Worm (Caenorhabditis elegans) whole organism, L1 larva: ENCODE data around the gene C34B4.4.
A peak's percentile ranks its signal among the peaks of the same experiment; 100 is the strongest.

ENCODE experiments used
- C34B4.2 ChIP-seq: sonication (generic microtip); optimal IDR thresholded peaks from 2 replicates; lab custom pipeline; 2017; ENCODE audit warnings: mild to moderate bottlenecking, missing genetic modification characterization, missing compliant biosample characterization
- F16B12.6 ChIP-seq: fragments of 150-350 bp; optimal IDR thresholded peaks from 2 replicates; lab custom pipeline; 2014; ENCODE audit warnings: missing biosample characterization, missing genetic modification characterization
- Y116A8C.19 ChIP-seq: sonication (generic microtip); optimal IDR thresholded peaks from 2 replicates; lab custom pipeline; 2016; ENCODE audit warnings: missing compliant biosample characterization, missing genetic modification characterization, borderline replicate concordance
- ama-1 ChIP-seq: fragments of 150-350 bp; optimal IDR thresholded peaks from 2 replicates; lab custom pipeline; 2014
- blmp-1 ChIP-seq: fragments of 150-350 bp; optimal IDR thresholded peaks from 2 replicates; lab custom pipeline; 2014; ENCODE audit warnings: missing biosample characterization, missing genetic modification characterization
- ceh-8 ChIP-seq: fragments of 200-800 bp; sonication (Bioruptor generic); optimal IDR thresholded peaks from 2 replicates; lab custom pipeline; 2018; ENCODE audit warnings: mild to moderate bottlenecking, missing genetic modification characterization, moderate library complexity, missing compliant biosample characterization
- ceh-82 ChIP-seq, 3 experiments: fragments of 150-350 bp in 1 of 3; sonication (generic microtip) in 2 of 3; optimal IDR thresholded peaks; 2 replicates each; lab custom pipeline; 2014 to 2017; ENCODE audit warnings: missing biosample characterization in 3 of 3, missing genetic modification characterization in 3 of 3
- ceh-88 ChIP-seq: fragments of 200-800 bp; sonication (Bioruptor generic); IDR thresholded peaks from 2 replicates; pipeline ENCODE4 v1.3.6; 2022; ENCODE audit warnings: missing genetic modification characterization, missing compliant biosample characterization
- ceh-90 ChIP-seq: sonication (generic microtip); optimal IDR thresholded peaks from 2 replicates; lab custom pipeline; 2016; ENCODE audit warnings: missing genetic modification characterization, missing compliant biosample characterization
- dpl-1 ChIP-seq, 3 experiments: fragments of 150-350 bp in 2 of 3; sonication (generic microtip) in 1 of 3; optimal IDR thresholded peaks; 2 replicates each; lab custom pipeline; 2014 to 2017; ENCODE audit warnings: missing biosample characterization in 3 of 3, missing genetic modification characterization in 3 of 3, missing genetic modification reagents in 3 of 3
- efl-1 ChIP-seq, 4 experiments: fragments of 150-350 bp; optimal IDR thresholded peaks in 3 of 4; peaks in 1 of 4; 1 replicate in 1 of 4; 2 replicates in 3 of 4; lab custom pipeline; 2014; ENCODE audit warnings: missing biosample characterization in 2 of 4, missing genetic modification characterization in 2 of 4, missing genetic modification reagents in 2 of 4
- elt-2 ChIP-seq: sonication (generic microtip); optimal IDR thresholded peaks from 2 replicates; lab custom pipeline; 2016; ENCODE audit warnings: missing genetic modification characterization, mild to moderate bottlenecking, inconsistent platforms, missing compliant biosample characterization, missing genetic modification reagents
- elt-3 ChIP-seq, 6 experiments: fragments of 150-350 bp in 1 of 6; sonication (generic microtip); optimal IDR thresholded peaks; 2 replicates each; lab custom pipeline; 2017 to 2018; ENCODE audit warnings: missing biosample characterization in 6 of 6, missing genetic modification characterization in 6 of 6, inconsistent platforms in 1 of 6
- ets-5 ChIP-seq: fragments of 200-800 bp; sonication (Bioruptor generic); IDR thresholded peaks from 2 replicates; pipeline ENCODE4 v1.3.6; 2022; ENCODE audit warnings: missing genetic modification characterization, missing compliant biosample characterization
- fkh-10 ChIP-seq: sonication (generic microtip); optimal IDR thresholded peaks from 2 replicates; lab custom pipeline; 2017; ENCODE audit warnings: missing biosample characterization, missing genetic modification reagents, missing genetic modification characterization
- isw-1 ChIP-seq: fragments of 200-800 bp; sonication (Bioruptor generic); IDR thresholded peaks from 2 replicates; pipeline ENCODE4 v1.3.6; 2022; ENCODE audit warnings: missing genetic modification characterization, missing compliant biosample characterization
- lin-14 ChIP-seq: fragments of 200-800 bp; sonication (Bioruptor generic); optimal IDR thresholded peaks from 2 replicates; lab custom pipeline; 2018; ENCODE audit warnings: mild to moderate bottlenecking, missing genetic modification characterization, moderate library complexity, missing compliant biosample characterization
- lir-3 ChIP-seq: sonication (generic microtip); optimal IDR thresholded peaks from 2 replicates; lab custom pipeline; 2016; ENCODE audit warnings: mild to moderate bottlenecking, missing genetic modification characterization, moderate library complexity, missing compliant biosample characterization; ENCODE audit not compliant: poor library complexity
- lsy-2 ChIP-seq, 2 experiments: fragments of 150-350 bp; optimal IDR thresholded peaks; 2 replicates each; lab custom pipeline; 2014; ENCODE audit warnings: missing biosample characterization in 2 of 2, missing genetic modification characterization in 2 of 2
- mdl-1 ChIP-seq, 2 experiments: fragments of 150-350 bp; optimal IDR thresholded peaks; 2 replicates each; lab custom pipeline; 2014 to 2017; ENCODE audit warnings: missing biosample characterization in 2 of 2, missing genetic modification characterization in 2 of 2, inconsistent platforms in 1 of 2
- mep-1 ChIP-seq: fragments of 150-350 bp; optimal IDR thresholded peaks from 2 replicates; lab custom pipeline; 2014; ENCODE audit warnings: missing biosample characterization, missing genetic modification characterization
- nhr-19 ChIP-seq: fragments of 200-800 bp; sonication (Bioruptor generic); conservative IDR thresholded peaks from 2 replicates; pipeline ENCODE4 v1.3.6; 2022; ENCODE audit warnings: missing genetic modification characterization, missing compliant biosample characterization
- nhr-20 ChIP-seq: sonication (generic microtip); optimal IDR thresholded peaks from 2 replicates; lab custom pipeline; 2016; ENCODE audit warnings: mild to moderate bottlenecking, missing genetic modification characterization, missing compliant biosample characterization
- nhr-237 ChIP-seq: fragments of 150-350 bp; optimal IDR thresholded peaks from 2 replicates; lab custom pipeline; 2014; ENCODE audit warnings: missing biosample characterization, missing genetic modification characterization
- nhr-28 ChIP-seq: fragments of 150-350 bp; optimal IDR thresholded peaks from 2 replicates; lab custom pipeline; 2014; ENCODE audit warnings: missing biosample characterization, missing genetic modification characterization
- nhr-47 ChIP-seq: sonication (generic microtip); optimal IDR thresholded peaks from 2 replicates; lab custom pipeline; 2016; ENCODE audit warnings: mild to moderate bottlenecking, missing genetic modification characterization, moderate library complexity, missing compliant biosample characterization
- nhr-71 ChIP-seq: sonication (generic microtip); optimal IDR thresholded peaks from 2 replicates; lab custom pipeline; 2016; ENCODE audit warnings: mild to moderate bottlenecking, missing genetic modification characterization, moderate library complexity, missing compliant biosample characterization
- nhr-77 ChIP-seq: fragments of 150-350 bp; optimal IDR thresholded peaks from 2 replicates; lab custom pipeline; 2014; ENCODE audit warnings: missing biosample characterization, missing genetic modification characterization
- nhr-84 ChIP-seq: sonication (generic microtip); optimal IDR thresholded peaks from 2 replicates; lab custom pipeline; 2017; ENCODE audit warnings: missing biosample characterization, missing genetic modification characterization
- nhr-85 ChIP-seq: sonication (generic microtip); peaks from one replicate; lab custom pipeline; 2016; ENCODE audit warnings: missing genetic modification characterization, inconsistent platforms, missing compliant biosample characterization
- nhr-90 ChIP-seq: sonication (generic microtip); optimal IDR thresholded peaks from 2 replicates; lab custom pipeline; 2016; ENCODE audit warnings: mild to moderate bottlenecking, missing genetic modification characterization, missing compliant biosample characterization; ENCODE audit not compliant: poor library complexity
- pax-3 ChIP-seq: fragments of 200-800 bp; sonication (Bioruptor generic); optimal IDR thresholded peaks from 2 replicates; lab custom pipeline; 2018; ENCODE audit warnings: mild to moderate bottlenecking, missing genetic modification characterization, moderate library complexity, missing compliant biosample characterization
- rnt-1 ChIP-seq: sonication (generic microtip); optimal IDR thresholded peaks from 2 replicates; lab custom pipeline; 2016; ENCODE audit warnings: mild to moderate bottlenecking, missing genetic modification characterization, moderate library complexity, missing compliant biosample characterization
- skn-1 ChIP-seq: fragments of 150-350 bp; optimal IDR thresholded peaks from 2 replicates; lab custom pipeline; 2014; ENCODE audit warnings: missing biosample characterization, missing genetic modification characterization
- sup-37 ChIP-seq: fragments of 200-800 bp; sonication (Bioruptor generic); optimal IDR thresholded peaks from 2 replicates; lab custom pipeline; 2018; ENCODE audit warnings: mild to moderate bottlenecking, missing genetic modification characterization, missing compliant biosample characterization
- swsn-7 ChIP-seq: sonication (generic microtip); optimal IDR thresholded peaks from 2 replicates; lab custom pipeline; 2016; ENCODE audit warnings: missing genetic modification characterization, missing compliant biosample characterization
- tbx-2 ChIP-seq: sonication (generic microtip); optimal IDR thresholded peaks from 2 replicates; lab custom pipeline; 2016; ENCODE audit warnings: missing genetic modification characterization, missing compliant biosample characterization
- tlp-1 ChIP-seq: fragments of 150-350 bp; optimal IDR thresholded peaks from 2 replicates; lab custom pipeline; 2014; ENCODE audit warnings: missing biosample characterization, missing genetic modification characterization
- unc-30 ChIP-seq: sonication (generic microtip); optimal IDR thresholded peaks from 2 replicates; lab custom pipeline; 2017; ENCODE audit warnings: missing biosample characterization, missing genetic modification characterization
- xbp-1 ChIP-seq: sonication (generic microtip); optimal IDR thresholded peaks from 2 replicates; lab custom pipeline; 2016; ENCODE audit warnings: missing genetic modification characterization, missing compliant biosample characterization
- zag-1 ChIP-seq: fragments of 150-350 bp; optimal IDR thresholded peaks from 2 replicates; lab custom pipeline; 2014; ENCODE audit warnings: missing biosample characterization, missing genetic modification characterization
- zip-4 ChIP-seq: fragments of 200-800 bp; sonication (Bioruptor generic); optimal IDR thresholded peaks from 2 replicates; lab custom pipeline; 2018; ENCODE audit warnings: mild to moderate bottlenecking, missing genetic modification characterization, moderate library complexity, missing compliant biosample characterization
- ztf-11 ChIP-seq, 2 experiments: sonication (generic microtip); optimal IDR thresholded peaks; 2 replicates each; lab custom pipeline; 2016 to 2017; ENCODE audit warnings: missing genetic modification characterization in 2 of 2, missing biosample characterization in 1 of 2, missing compliant biosample characterization in 1 of 2

The C34B4.4 gene

DNA sequence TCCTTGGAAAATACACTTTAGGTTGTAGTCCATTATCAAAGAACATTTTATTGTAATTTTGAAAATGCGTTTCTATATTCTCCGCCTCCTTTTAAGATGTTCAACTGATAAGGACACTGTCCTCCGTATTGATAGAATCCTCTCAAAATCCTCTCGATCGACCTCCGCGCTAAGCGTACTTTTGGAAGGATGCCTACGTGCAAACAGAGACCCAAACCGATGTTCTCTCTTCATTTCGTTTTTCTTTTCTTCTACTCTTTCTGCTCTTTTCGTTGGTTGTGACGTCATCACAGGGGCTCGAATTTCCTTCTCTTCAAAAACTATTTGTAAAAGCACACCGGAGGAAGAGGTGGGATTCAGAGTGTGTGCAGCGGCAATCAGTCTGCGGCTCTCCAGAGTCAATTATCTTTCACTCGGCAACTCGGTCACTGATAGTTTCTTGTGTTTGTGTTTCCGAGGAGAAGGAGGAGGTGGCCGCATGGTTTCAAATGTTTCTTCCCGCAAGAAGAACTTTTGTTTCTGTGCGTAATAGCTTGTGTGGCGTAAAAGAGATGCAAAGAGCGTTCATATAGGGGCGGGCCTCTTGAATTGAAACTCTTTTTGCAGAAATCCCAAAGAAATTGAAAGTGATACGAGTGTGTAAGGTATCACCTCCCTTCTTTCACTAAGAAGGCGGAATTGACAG lies 7.6 kb upstream of the C34B4.4 start, which contains the start of gene C34B4.2 (continued):
- TF ChIP-seq Y116A8C.19 (tag; lab: Kevin White, UChicago) (no peak), swsn-7 (tag; lab: Kevin White, UChicago) (peak; percentile 64), isw-1 (GFP tag; lab: Robert Waterston, UW) (no peak), xbp-1 (tag; lab: Kevin White, UChicago) (peak; percentile 37), mdl-1 (tag; optimal IDR thresholded peaks at IDR 0.05; lab: Kevin White, UChicago) (peak in 1 of 2 experiments; percentile 79), ama-1 (lab: Kevin White, UChicago) (no peak), nhr-77 (tag; lab: Kevin White, UChicago) (peak; percentile 88), lin-14 (GFP tag; lab: Kevin White, UChicago) (peak; percentile 90), efl-1 (optimal IDR thresholded peaks at IDR 0.05; lab: Kevin White, UChicago) (peak; percentile 29 to 55), efl-1 (GFP tag; optimal IDR thresholded peaks at IDR 0.05 in 1 of 2; lab: Kevin White, UChicago) (peak in 1 of 2 experiments; percentile 48), ets-5 (no peak)

DNA sequence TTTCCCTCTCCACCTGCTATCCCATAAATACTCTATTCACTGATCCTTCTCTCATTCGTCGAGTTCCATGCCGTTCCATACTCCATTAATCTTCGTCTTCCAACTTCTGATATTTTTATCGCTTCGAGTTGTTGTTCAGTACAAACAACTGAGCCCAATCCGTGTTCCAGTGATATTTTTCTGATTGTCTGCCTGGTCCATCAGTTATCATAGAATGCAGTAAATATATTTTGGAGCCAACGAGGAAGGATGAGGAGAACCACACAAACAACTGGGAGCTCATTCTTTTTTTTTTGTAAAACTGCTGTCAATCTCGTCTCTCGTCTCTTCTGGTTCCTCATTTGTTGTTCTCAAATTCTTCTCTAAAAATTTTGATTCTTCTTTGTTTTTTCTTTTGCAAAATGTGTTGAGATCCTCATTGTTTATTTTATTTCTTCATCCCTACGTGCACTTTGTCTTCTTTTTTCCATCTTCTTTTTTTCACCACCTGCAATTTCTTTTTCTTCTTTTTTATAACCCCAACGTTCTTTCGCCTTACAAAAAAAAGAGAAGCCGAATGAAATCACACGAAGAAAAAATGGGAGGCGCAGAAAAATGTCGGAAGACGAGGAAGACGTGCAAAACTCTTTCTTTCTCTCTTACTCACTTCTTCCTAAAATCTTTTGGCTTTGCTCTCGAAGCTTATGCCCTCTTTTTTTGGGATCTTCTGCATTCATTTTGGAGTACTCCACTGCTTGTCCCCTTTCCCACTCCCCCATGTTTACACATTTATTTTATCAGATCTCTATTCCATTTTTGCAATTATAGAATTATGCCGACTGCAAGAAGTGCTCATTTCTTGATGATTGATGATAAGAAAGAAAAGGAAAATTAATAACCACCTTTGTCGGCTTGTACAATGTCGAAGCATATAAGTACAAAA lies 6.2 kb upstream of the C34B4.4 start:
- peak in 1 of 3 experiments; percentile 32 for TF ChIP-seq ceh-82 (tag; optimal IDR thresholded peaks at IDR 0.05; lab: Kevin White, UChicago)
- TF ChIP-seq xbp-1 (tag; lab: Kevin White, UChicago) = no peak
- TF ChIP-seq lin-14 (GFP tag; lab: Kevin White, UChicago) = peak; percentile 69
- TF ChIP-seq lsy-2 (tag; optimal IDR thresholded peaks at IDR 0.05; lab: Kevin White, UChicago) = peak in 1 of 2 experiments; percentile 33
- TF ChIP-seq dpl-1 (GFP tag; optimal IDR thresholded peaks at IDR 0.05; lab: Kevin White, UChicago) = no peak
- no peak for TF ChIP-seq F16B12.6 (tag; lab: Kevin White, UChicago)
- TF ChIP-seq nhr-47 = no peak
- TF ChIP-seq ceh-8 = no peak
- no peak for TF ChIP-seq efl-1 (optimal IDR thresholded peaks at IDR 0.05; lab: Kevin White, UChicago)
- TF ChIP-seq efl-1 (GFP tag; optimal IDR thresholded peaks at IDR 0.05 in 1 of 2; lab: Kevin White, UChicago) = peak in 1 of 2 experiments; percentile 52
- TF ChIP-seq rnt-1 = peak; percentile 8
- no peak for TF ChIP-seq nhr-84 (tag; lab: Kevin White, UChicago)
- no peak for TF ChIP-seq mep-1 (tag; lab: Kevin White, UChicago)
- no peak for TF ChIP-seq unc-30
- TF ChIP-seq nhr-71 (tag; lab: Kevin White, UChicago) = peak; percentile 12
- TF ChIP-seq sup-37 (GFP tag; lab: Kevin White, UChicago) = no peak
- no peak for TF ChIP-seq lir-3 (tag; lab: Kevin White, UChicago)
- TF ChIP-seq blmp-1 (tag; lab: Kevin White, UChicago) = no peak
- no peak for TF ChIP-seq nhr-90 (tag; lab: Kevin White, UChicago)
- no peak; the same call in 1 of the 2 replicates for TF ChIP-seq ceh-88 (GFP tag; lab: Robert Waterston, UW)
- TF ChIP-seq pax-3 (tag; lab: Kevin White, UChicago) = peak; percentile 9
- no peak for TF ChIP-seq ztf-11 (tag; optimal IDR thresholded peaks at IDR 0.05; lab: Kevin White, UChicago)
- TF ChIP-seq ama-1 (lab: Kevin White, UChicago) = no peak
- TF ChIP-seq zip-4 = no peak
- TF ChIP-seq tlp-1 = no peak
- no peak for TF ChIP-seq C34B4.2

DNA sequence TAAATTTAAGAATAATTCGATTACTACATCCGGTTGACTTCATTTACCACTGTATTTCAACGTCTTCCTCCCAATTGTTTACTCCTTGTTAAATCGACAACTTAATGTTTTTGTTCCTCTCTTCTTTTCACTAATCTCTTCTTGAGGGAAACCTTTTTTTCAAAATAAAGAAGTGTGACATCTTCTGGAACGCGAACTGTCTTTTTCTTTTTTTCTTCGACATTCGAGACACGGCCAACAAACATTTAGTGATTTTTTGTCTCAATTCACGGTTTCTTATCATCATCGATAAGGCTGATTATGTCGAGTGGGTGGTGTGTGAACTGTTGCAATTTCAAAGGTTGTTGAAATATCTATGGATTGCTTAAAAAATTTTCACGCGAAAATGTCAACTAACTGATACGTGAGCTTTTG lies 5.0 kb upstream of the C34B4.4 start:
- TF ChIP-seq skn-1 (no peak), C34B4.2 (no peak), nhr-71 (tag; lab: Kevin White, UChicago) (peak; percentile 25), elt-3 (tag; optimal IDR thresholded peaks at IDR 0.05; lab: Kevin White, UChicago) (peak in 2 of 6 experiments; percentile 50 to 87), dpl-1 (GFP tag; optimal IDR thresholded peaks at IDR 0.05; lab: Kevin White, UChicago) (peak in 1 of 3 experiments; percentile 37), nhr-20 (tag; lab: Kevin White, UChicago) (peak; percentile 60), mdl-1 (tag; optimal IDR thresholded peaks at IDR 0.05; lab: Kevin White, UChicago) (peak in 1 of 2 experiments; percentile 29), nhr-77 (tag; lab: Kevin White, UChicago) (no peak), sup-37 (GFP tag; lab: Kevin White, UChicago) (no peak), nhr-85 (tag; lab: Kevin White, UChicago) (peak; percentile 87), lin-14 (GFP tag; lab: Kevin White, UChicago) (peak; percentile 58), zag-1 (no peak), ceh-90 (tag; lab: Kevin White, UChicago) (no peak), tbx-2 (tag; lab: Kevin White, UChicago) (peak; percentile 35), nhr-28 (no peak), ama-1 (lab: Kevin White, UChicago) (no peak), zip-4 (no peak), elt-2 (tag; lab: Kevin White, UChicago) (peak; percentile 60), fkh-10 (GFP tag; lab: Kevin White, UChicago) (no peak), nhr-19 (GFP tag; lab: Robert Waterston, UW) (peak; percentile 57), ceh-88 (GFP tag; lab: Robert Waterston, UW) (no peak), nhr-237 (tag; lab: Kevin White, UChicago) (no peak), nhr-90 (tag; lab: Kevin White, UChicago) (peak; percentile 24)
